Fruit fly (Drosophila melanogaster) whole organism, wandering third instar larva: Measurements from ENCODE around the gene alpha-PheRS.

Source experiments
- Abd-B ChIP-seq: fragments of >200 bp; optimal IDR thresholded peaks from 2 replicates; lab custom pipeline; 2017; ENCODE audit warnings: missing biosample characterization, missing genetic modification characterization
- CG32264 ChIP-seq: fragments of 200-800 bp; sonication (Bioruptor generic); optimal IDR thresholded peaks from 2 replicates; lab custom pipeline; 2016; ENCODE audit warnings: missing biosample characterization, missing genetic modification characterization
- CG9705 ChIP-seq: fragments of 200-800 bp; sonication (Bioruptor generic); optimal IDR thresholded peaks from 2 replicates; lab custom pipeline; 2018; ENCODE audit warnings: missing biosample characterization, mild to moderate bottlenecking, missing genetic modification characterization
- CrebA ChIP-seq: fragments of 200-800 bp; sonication (Bioruptor generic); optimal IDR thresholded peaks from 2 replicates; lab custom pipeline; 2016; ENCODE audit warnings: missing biosample characterization, mild to moderate bottlenecking, missing genetic modification characterization, borderline replicate concordance
- Dfd ChIP-seq: fragments of >200 bp; optimal IDR thresholded peaks from 2 replicates; lab custom pipeline; 2017; ENCODE audit warnings: missing biosample characterization, missing genetic modification characterization
- Dif ChIP-seq: fragments of 200-275, 200-300 bp; sonication (Bioruptor generic); optimal IDR thresholded peaks from 2 replicates; lab custom pipeline; 2018; ENCODE audit warnings: missing biosample characterization, missing genetic modification characterization; ENCODE audit not compliant: partially characterized antibody
- GATAd ChIP-seq: sonication (Bioruptor generic); optimal IDR thresholded peaks from 2 replicates; lab custom pipeline; 2016; ENCODE audit warnings: missing biosample characterization, missing genetic modification characterization
- HLH106 ChIP-seq: fragments of 200-800 bp; optimal IDR thresholded peaks from 3 replicates; lab custom pipeline; 2019; ENCODE audit warnings: missing biosample characterization, mild to moderate bottlenecking, missing genetic modification characterization, moderate library complexity
- Hnf4 ChIP-seq: fragments of 200-800 bp; sonication (Bioruptor generic); optimal IDR thresholded peaks from 2 replicates; lab custom pipeline; 2016; ENCODE audit warnings: missing biosample characterization, mild to moderate bottlenecking, missing genetic modification characterization
- Hr78 ChIP-seq: fragments of >200 bp; optimal IDR thresholded peaks from 2 replicates; lab custom pipeline; 2017; ENCODE audit warnings: missing biosample characterization, missing genetic modification characterization
- Hr83 ChIP-seq: fragments of 200-300 bp; sonication (Bioruptor generic); optimal IDR thresholded peaks from 2 replicates; lab custom pipeline; 2016; ENCODE audit warnings: missing biosample characterization, mild to moderate bottlenecking, missing genetic modification characterization, moderate library complexity; ENCODE audit not compliant: poor library complexity, severe bottlenecking
- Jra ChIP-seq: sonication (Bioruptor generic); optimal IDR thresholded peaks from 2 replicates; lab custom pipeline; 2016; ENCODE audit warnings: missing biosample characterization, missing genetic modification characterization
- Mio ChIP-seq: sonication (Bioruptor generic); optimal IDR thresholded peaks from 2 replicates; lab custom pipeline; 2016; ENCODE audit warnings: missing biosample characterization, missing genetic modification characterization
- Myc ChIP-seq: fragments of >200 bp; optimal IDR thresholded peaks from 2 replicates; lab custom pipeline; 2017
- N ChIP-seq: fragments of >200 bp; optimal IDR thresholded peaks from 2 replicates; lab custom pipeline; 2018; ENCODE audit warnings: missing biosample characterization, missing external identifiers, missing genetic modification characterization
- OdsH ChIP-seq: fragments of 200-800 bp; sonication (Bioruptor generic); optimal IDR thresholded peaks from 2 replicates; lab custom pipeline; 2016; ENCODE audit warnings: missing biosample characterization, mild to moderate bottlenecking, missing genetic modification characterization
- Rel ChIP-seq, 2 experiments: fragments of 200-800 bp; sonication (Bioruptor generic) in 1 of 2; optimal IDR thresholded peaks; 2 replicates in 1 of 2; 3 replicates in 1 of 2; lab custom pipeline; 2016 to 2019; ENCODE audit warnings: mild to moderate bottlenecking in 2 of 2, missing biosample characterization in 2 of 2, missing genetic modification characterization in 2 of 2, moderate library complexity in 1 of 2
- Sp1 ChIP-seq: fragments of 200-800 bp; sonication (Bioruptor generic); optimal IDR thresholded peaks from 3 replicates; lab custom pipeline; 2019; ENCODE audit warnings: missing biosample characterization, mild to moderate bottlenecking, missing genetic modification characterization, moderate library complexity
- Vsx2 ChIP-seq: fragments of 200-300, 225-300 bp; sonication (Bioruptor generic); optimal IDR thresholded peaks from 2 replicates; lab custom pipeline; 2018; ENCODE audit warnings: missing biosample characterization, missing genetic modification characterization; ENCODE audit not compliant: partially characterized antibody
- br ChIP-seq: fragments of 200-800 bp; sonication (Bioruptor generic); optimal IDR thresholded peaks from 2 replicates; lab custom pipeline; 2016; ENCODE audit warnings: missing biosample characterization, missing genetic modification characterization
- brk ChIP-seq: fragments of 200-800 bp; sonication (Bioruptor generic); optimal IDR thresholded peaks from 2 replicates; lab custom pipeline; 2016; ENCODE audit warnings: missing biosample characterization, mild to moderate bottlenecking, missing genetic modification characterization
- dl ChIP-seq, 2 experiments: fragments of 175-275, 200-275 bp in 1 of 2; fragments of 200-275 bp in 1 of 2; sonication (Bioruptor generic); optimal IDR thresholded peaks; lab custom pipeline; 2018; ENCODE audit warnings: mild to moderate bottlenecking in 2 of 2, missing biosample characterization in 2 of 2, missing genetic modification characterization in 2 of 2, moderate library complexity in 2 of 2; ENCODE audit not compliant: partially characterized antibody in 2 of 2, insufficient read depth in 1 of 2
- dmrt93B ChIP-seq: fragments of 200-800 bp; sonication (Bioruptor generic); optimal IDR thresholded peaks from 2 replicates; lab custom pipeline; 2018; ENCODE audit warnings: missing biosample characterization, mild to moderate bottlenecking, missing genetic modification characterization
- dsf ChIP-seq: sonication (Bioruptor generic); optimal IDR thresholded peaks from 2 replicates; lab custom pipeline; 2016; ENCODE audit warnings: missing biosample characterization, missing genetic modification characterization, borderline replicate concordance
- ey ChIP-seq: fragments of 200-800 bp; sonication (Bioruptor generic); optimal IDR thresholded peaks from 2 replicates; lab custom pipeline; 2016; ENCODE audit warnings: missing biosample characterization, missing genetic modification characterization
- foxo ChIP-seq, 2 experiments: fragments of 200-800 bp; sonication (Bioruptor generic); optimal IDR thresholded peaks; 2 replicates in 1 of 2; 3 replicates in 1 of 2; lab custom pipeline; 2016 to 2017; ENCODE audit warnings: missing biosample characterization in 2 of 2, missing genetic modification characterization in 2 of 2
- fru ChIP-seq: fragments of 200-800 bp; sonication (Bioruptor generic); optimal IDR thresholded peaks from 3 replicates; lab custom pipeline; 2016; ENCODE audit warnings: missing biosample characterization, mild to moderate bottlenecking, missing genetic modification characterization
- h ChIP-seq: fragments of 200-800 bp; sonication (Bioruptor generic); optimal IDR thresholded peaks from 3 replicates; lab custom pipeline; 2016; ENCODE audit warnings: missing biosample characterization, mild to moderate bottlenecking, missing genetic modification characterization
- jim ChIP-seq: fragments of 175-275, 200-325 bp; sonication (Bioruptor generic); optimal IDR thresholded peaks from 2 replicates; lab custom pipeline; 2016; ENCODE audit warnings: missing biosample characterization, mild to moderate bottlenecking, missing genetic modification characterization
- lola ChIP-seq: fragments of >200 bp; optimal IDR thresholded peaks from 2 replicates; lab custom pipeline; 2017; ENCODE audit warnings: missing biosample characterization, missing genetic modification characterization
- pan ChIP-seq: fragments of >200 bp; optimal IDR thresholded peaks from 2 replicates; lab custom pipeline; 2017
- psq ChIP-seq: fragments of 200-800 bp; sonication (Bioruptor generic); optimal IDR thresholded peaks from 3 replicates; lab custom pipeline; 2017; ENCODE audit warnings: missing biosample characterization, mild to moderate bottlenecking, missing genetic modification characterization, moderate library complexity
- rgr ChIP-seq: fragments of 200-800 bp; sonication (Bioruptor generic); optimal IDR thresholded peaks from 3 replicates; lab custom pipeline; 2016; ENCODE audit warnings: missing biosample characterization, mild to moderate bottlenecking, missing genetic modification characterization
- sage ChIP-seq: fragments of 200-800 bp; sonication (Bioruptor generic); optimal IDR thresholded peaks from 2 replicates; lab custom pipeline; 2016; ENCODE audit warnings: missing biosample characterization, mild to moderate bottlenecking, missing genetic modification characterization
- sv ChIP-seq: fragments of 200-800 bp; sonication (Bioruptor generic); optimal IDR thresholded peaks from 3 replicates; lab custom pipeline; 2016; ENCODE audit warnings: missing biosample characterization, missing genetic modification characterization
- tai ChIP-seq: sonication (Bioruptor generic); optimal IDR thresholded peaks from 2 replicates; lab custom pipeline; 2016; ENCODE audit warnings: missing biosample characterization, missing genetic modification characterization
- usp ChIP-seq: fragments of >200 bp; optimal IDR thresholded peaks from 2 replicates; lab custom pipeline; 2017; ENCODE audit warnings: missing biosample characterization, missing genetic modification characterization
- woc ChIP-seq: sonication (Bioruptor generic); optimal IDR thresholded peaks from 2 replicates; lab custom pipeline; 2016; ENCODE audit warnings: missing biosample characterization, mild to moderate bottlenecking, missing genetic modification characterization

Gene alpha-PheRS

dm6 chrX:8193017-8193556 is 47.7 kb upstream of the alpha-PheRS start:
- TF ChIP-seq Myc (lab: Kevin White, UChicago) = peak; percentile 86
- TF ChIP-seq Hnf4 (GFP tag; lab: Kevin White, UChicago) = peak; percentile 43
- TF ChIP-seq jim (GFP tag; lab: Kevin White, UChicago) = no peak
- no peak for TF ChIP-seq Mio (GFP tag; lab: Kevin White, UChicago)
- no peak for TF ChIP-seq CrebA (GFP tag; lab: Kevin White, UChicago)
- no peak for TF ChIP-seq usp (GFP tag; lab: Kevin White, UChicago)
- TF ChIP-seq lola (GFP tag; lab: Kevin White, UChicago) = no peak
- no peak for TF ChIP-seq Vsx2 (GFP tag; lab: Kevin White, UChicago)
- no peak for TF ChIP-seq dsf (GFP tag; lab: Kevin White, UChicago)
- peak in 1 of 2 experiments; percentile 40 for TF ChIP-seq foxo (GFP tag; optimal IDR thresholded peaks at IDR 0.05; lab: Kevin White, UChicago)
- TF ChIP-seq sv (GFP tag; lab: Kevin White, UChicago) = no peak
- no peak for TF ChIP-seq N (GFP tag; lab: Kevin White, UChicago)
- TF ChIP-seq brk (GFP tag; lab: Kevin White, UChicago) = peak; percentile 9
- no peak for TF ChIP-seq sage (GFP tag; lab: Kevin White, UChicago)
- TF ChIP-seq OdsH (GFP tag; lab: Kevin White, UChicago) = peak; percentile 46
- TF ChIP-seq Jra (GFP tag; lab: Kevin White, UChicago) = peak; percentile 17
- TF ChIP-seq CG9705 = no peak
- no peak for TF ChIP-seq tai (GFP tag; lab: Kevin White, UChicago)
- TF ChIP-seq psq = peak; percentile 45
- TF ChIP-seq CG32264 (GFP tag; lab: Kevin White, UChicago) = no peak
- TF ChIP-seq ey = peak; percentile 42
- peak; percentile 34 for TF ChIP-seq rgr
- peak; percentile 30 for TF ChIP-seq fru (GFP tag; lab: Kevin White, UChicago)
- TF ChIP-seq Rel (GFP tag; optimal IDR thresholded peaks at IDR 0.05; lab: Kevin White, UChicago) = no peak
- TF ChIP-seq Rel (tag; optimal IDR thresholded peaks at IDR 0.05; lab: Kevin White, UChicago) = peak; percentile 45
- peak; percentile 6 for TF ChIP-seq Sp1 (GFP tag; lab: Kevin White, UChicago)
- peak; percentile 10 for TF ChIP-seq Hr83 (GFP tag; lab: Kevin White, UChicago)
- TF ChIP-seq br = peak; percentile 19
- no peak for TF ChIP-seq Hr78 (GFP tag; lab: Kevin White, UChicago)
- no peak for TF ChIP-seq dmrt93B (GFP tag; lab: Kevin White, UChicago)
- no peak for TF ChIP-seq Abd-B (GFP tag; lab: Kevin White, UChicago)
- TF ChIP-seq h (GFP tag; lab: Kevin White, UChicago) = peak; percentile 68
- TF ChIP-seq dl (GFP tag; optimal IDR thresholded peaks at IDR 0.05; lab: Kevin White, UChicago; ENCODE audit: insufficient read depth in 1 of 2, partially characterized antibody in 2 of 2) = no peak
- no peak for TF ChIP-seq GATAd (GFP tag; lab: Kevin White, UChicago)
- no peak for TF ChIP-seq pan
- peak; percentile 48 for TF ChIP-seq woc
- TF ChIP-seq Dif (GFP tag; lab: Kevin White, UChicago) = no peak
- peak; percentile 21 for TF ChIP-seq HLH106 (tag; lab: Kevin White, UChicago)
- TF ChIP-seq Dfd (GFP tag; lab: Kevin White, UChicago) = no peak

dm6 chrX:8192191-8192590 is 46.8 kb upstream of the alpha-PheRS start:
- no peak for TF ChIP-seq dmrt93B (GFP tag; lab: Kevin White, UChicago)
- no peak for TF ChIP-seq N (GFP tag; lab: Kevin White, UChicago)
- TF ChIP-seq Myc (lab: Kevin White, UChicago) = peak; percentile 7

dm6 chrX:8179858-8180257 is 34.5 kb upstream of the alpha-PheRS start:
- TF ChIP-seq dl (GFP tag; optimal IDR thresholded peaks at IDR 0.05; lab: Kevin White, UChicago; ENCODE audit: insufficient read depth in 1 of 2, partially characterized antibody in 2 of 2) (no peak), Dif (GFP tag; lab: Kevin White, UChicago) (no peak), usp (GFP tag; lab: Kevin White, UChicago) (no peak), OdsH (GFP tag; lab: Kevin White, UChicago) (no peak), dsf (GFP tag; lab: Kevin White, UChicago) (no peak), CrebA (GFP tag; lab: Kevin White, UChicago) (no peak), Vsx2 (GFP tag; lab: Kevin White, UChicago) (no peak), lola (GFP tag; lab: Kevin White, UChicago) (no peak), tai (GFP tag; lab: Kevin White, UChicago) (no peak)
